Worm (Caenorhabditis elegans): ENCODE results near the gene F10C2.4.

DNA sequence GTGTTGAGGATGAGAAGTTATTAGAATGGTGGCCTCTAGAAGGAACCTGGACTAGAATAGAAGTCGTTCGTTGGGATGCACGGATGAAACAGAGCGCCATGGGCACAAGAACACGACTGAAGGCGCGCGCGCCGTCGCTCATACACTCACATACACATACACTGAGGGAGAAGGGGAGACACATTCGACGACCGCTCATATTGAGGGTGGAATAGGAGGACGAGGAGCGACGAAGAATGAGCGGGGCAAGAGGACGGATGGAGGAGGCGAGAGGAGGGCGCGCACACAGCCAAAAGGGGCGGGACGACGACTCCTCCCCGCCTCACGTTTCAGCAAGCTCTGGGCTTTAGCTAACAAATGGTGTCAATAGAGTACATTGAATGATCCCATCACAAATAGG, 2.6 kb upstream of the F10C2.4 start:
- TF ChIP-seq W03F9.2 (tag; optimal IDR thresholded peaks at IDR 0.05) (no peak), him-1 (tag; optimal IDR thresholded peaks at IDR 0.05) (peak; percentile 60)

Data from whole organism, L4/young adult.